Fruit fly (Drosophila melanogaster): ENCODE measurements around the gene lectin-22C.

Gene lectin-22C

DNA sequence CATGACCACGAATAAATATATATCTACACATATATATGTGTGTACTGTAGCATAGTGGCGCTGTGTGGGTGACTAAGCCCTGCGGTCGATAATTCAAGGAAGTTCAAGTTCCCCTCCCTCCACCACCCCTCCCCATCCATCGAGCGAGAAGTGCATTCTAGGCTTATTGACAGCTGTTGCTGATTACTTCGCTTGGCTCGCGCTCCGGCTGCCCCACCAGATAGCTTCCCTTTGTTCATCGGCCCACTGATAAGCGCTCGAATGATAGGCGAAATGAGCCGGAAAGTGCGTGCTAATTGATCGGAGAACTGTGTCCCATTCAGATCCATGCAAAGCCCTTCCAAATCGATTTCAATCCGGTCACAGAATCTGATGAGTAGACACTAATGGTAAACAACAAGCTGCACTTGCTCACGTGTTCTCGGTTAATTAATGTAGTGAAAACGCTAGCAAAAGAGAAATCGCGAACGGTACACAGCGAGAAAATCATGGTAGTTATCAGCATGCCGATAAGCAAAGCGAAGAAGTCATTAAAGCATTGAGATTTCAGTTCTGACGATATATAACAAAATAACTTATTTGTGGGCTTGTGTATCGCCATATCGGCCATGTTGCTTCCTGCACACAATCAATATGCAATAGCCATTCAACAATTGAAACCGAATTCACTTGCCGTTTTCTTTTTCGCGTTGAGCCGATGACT is 1.3 kb upstream of the lectin-22C start:
- TF ChIP-seq phol (tag; optimal IDR thresholded peaks at IDR 0.05) (peak; percentile 13), crp (GFP tag; optimal IDR thresholded peaks at IDR 0.05) (no peak), Med (GFP tag) (peak; percentile 67), CG1792 (GFP tag; optimal IDR thresholded peaks at IDR 0.05) (peak; percentile 41), CG3995 (GFP tag; optimal IDR thresholded peaks at IDR 0.05) (peak; percentile 12), sug (tag; optimal IDR thresholded peaks at IDR 0.05) (peak; percentile 9), row (GFP tag; IDR thresholded peaks at IDR 0.05) (0 out of 3 replicates have a peak, but pooled peaks have one; percentile 12), seq (GFP tag; IDR thresholded peaks at IDR 0.05) (0 out of 2 replicates have a peak, but pooled peaks have one; percentile 42), otp (GFP tag; IDR thresholded peaks at IDR 0.05) (0 out of 3 replicates have a peak, but pooled peaks have one; percentile 22), CG17328 (GFP tag; IDR thresholded peaks at IDR 0.05) (no peak), wor (GFP tag; IDR thresholded peaks at IDR 0.05) (no peak), unpg (GFP tag; optimal IDR thresholded peaks at IDR 0.05) (peak; percentile 3), CG34224 (GFP tag; IDR thresholded peaks at IDR 0.05; ENCODE audit: partially characterized antibody) (no peak), onecut (GFP tag; IDR thresholded peaks at IDR 0.05) (peak; percentile 70), caup (GFP tag; optimal IDR thresholded peaks at IDR 0.05; ENCODE audit: severe bottlenecking) (no peak), exex (tag; optimal IDR thresholded peaks at IDR 0.05) (peak; percentile 73), luna (GFP tag; optimal IDR thresholded peaks at IDR 0.05) (no peak), CG3726 (GFP tag; IDR thresholded peaks at IDR 0.05) (no peak), grn (GFP tag; optimal IDR thresholded peaks at IDR 0.05) (peak; percentile 30), gcm2 (GFP tag; optimal IDR thresholded peaks at IDR 0.05) (no peak), Pdp1 (GFP tag; optimal IDR thresholded peaks at IDR 0.05) (peak in 1 of 2 experiments; percentile 23), CG9797 (GFP tag; optimal IDR thresholded peaks at IDR 0.05) (no peak), sens (GFP tag) (peak; percentile 67), Lhr (GFP tag; optimal IDR thresholded peaks at IDR 0.05) (no peak), trh (GFP tag; optimal IDR thresholded peaks at IDR 0.05) (no peak), pho (GFP tag; optimal IDR thresholded peaks at IDR 0.05) (no peak), CG17361 (GFP tag; IDR thresholded peaks at IDR 0.05) (0 out of 3 replicates have a peak, but pooled peaks have one; percentile 19), Hr78 (GFP tag; optimal IDR thresholded peaks at IDR 0.05) (peak in 1 of 2 experiments; percentile 76), CG17359 (tag; optimal IDR thresholded peaks at IDR 0.05) (peak; percentile 2), pnt (GFP tag; optimal IDR thresholded peaks at IDR 0.05) (peak; percentile 2), Poxn (GFP tag; IDR thresholded peaks at IDR 0.05) (no peak), CG14860 (GFP tag; IDR thresholded peaks at IDR 0.05; ENCODE audit: partially characterized antibody) (no peak), cwo (GFP tag; optimal IDR thresholded peaks at IDR 0.05) (peak; percentile 25), zf30C (GFP tag; optimal IDR thresholded peaks at IDR 0.05) (peak; percentile 44), CG15479 (GFP tag; optimal IDR thresholded peaks at IDR 0.05) (peak; percentile 41), kay (GFP tag; optimal IDR thresholded peaks at IDR 0.05) (peak; percentile 65), zfh1 (GFP tag; IDR thresholded peaks at IDR 0.05) (no peak), Mrtf (GFP tag; IDR thresholded peaks at IDR 0.05) (no peak), corto (GFP tag; optimal IDR thresholded peaks at IDR 0.05) (no peak), Camta (GFP tag; optimal IDR thresholded peaks at IDR 0.05) (no peak), CG11560 (tag; IDR thresholded peaks at IDR 0.05) (no peak), grau (tag; optimal IDR thresholded peaks at IDR 0.05) (no peak), HLH54F (GFP tag; optimal IDR thresholded peaks at IDR 0.05) (no peak), CG11504 (tag; optimal IDR thresholded peaks at IDR 0.05) (no peak), nom (GFP tag; optimal IDR thresholded peaks at IDR 0.05) (peak; percentile 10), crol (GFP tag; IDR thresholded peaks at IDR 0.05) (peak; percentile 92), sqz (GFP tag; optimal IDR thresholded peaks at IDR 0.05) (no peak), chinmo (GFP tag; IDR thresholded peaks at IDR 0.05; ENCODE audit: partially characterized antibody) (peak; percentile 90; the same call in 2 of the 4 replicates)
